Worm (Caenorhabditis elegans): ENCODE data around the gene B0454.8.
A peak's percentile ranks its signal among the peaks of the same experiment; 100 is the strongest.

The B0454.8 gene

ce11 chrII:3076915-3077314 lies 33.7 kb upstream of the B0454.8 start, which contains the start of gene Y25C1A.8 (continued):
- TF ChIP-seq nhr-77 (tag; optimal IDR thresholded peaks at IDR 0.05) (peak; percentile 63), mxl-3 (GFP tag; optimal IDR thresholded peaks at IDR 0.05) (peak; percentile 63), ZK337.2 (GFP tag; IDR thresholded peaks at IDR 0.05) (peak; percentile 61; the same call in 1 of the 2 replicates), zfp-2 (tag; optimal IDR thresholded peaks at IDR 0.05) (peak; percentile 47), tra-1 (GFP tag; IDR thresholded peaks at IDR 0.05) (peak; percentile 55; the same call in 1 of the 2 replicates), ztf-11 (tag; optimal IDR thresholded peaks at IDR 0.05) (no peak), fkh-10 (GFP tag; optimal IDR thresholded peaks at IDR 0.05) (peak; percentile 53), F10B5.3 (tag; optimal IDR thresholded peaks at IDR 0.05) (peak; percentile 87), unc-130 (GFP tag; optimal IDR thresholded peaks at IDR 0.05) (peak; percentile 35), hif-1 (tag; optimal IDR thresholded peaks at IDR 0.05) (peak in 1 of 2 experiments; percentile 79), unc-62 (GFP tag; optimal IDR thresholded peaks at IDR 0.05 in 1 of 2) (peak in 1 of 2 experiments; percentile 92), unc-62 (tag; optimal IDR thresholded peaks at IDR 0.05) (no peak), ceh-44 (GFP tag; IDR thresholded peaks at IDR 0.05) (0 out of 2 replicates have a peak, but pooled peaks have one; percentile 17), mdl-1 (tag; optimal IDR thresholded peaks at IDR 0.05) (peak in 1 of 2 experiments; percentile 69), F49E8.2 (tag; optimal IDR thresholded peaks at IDR 0.05; ENCODE audit: borderline replicate concordance) (peak; percentile 67), pqm-1 (tag; optimal IDR thresholded peaks at IDR 0.05) (peak; percentile 6), snpc-1.2 (GFP tag; IDR thresholded peaks at IDR 0.05) (peak; percentile 66), nhr-41 (GFP tag; IDR thresholded peaks at IDR 0.05) (no peak), F26F4.8 (GFP tag; conservative IDR thresholded peaks at IDR 0.05) (no peak)

DNA sequence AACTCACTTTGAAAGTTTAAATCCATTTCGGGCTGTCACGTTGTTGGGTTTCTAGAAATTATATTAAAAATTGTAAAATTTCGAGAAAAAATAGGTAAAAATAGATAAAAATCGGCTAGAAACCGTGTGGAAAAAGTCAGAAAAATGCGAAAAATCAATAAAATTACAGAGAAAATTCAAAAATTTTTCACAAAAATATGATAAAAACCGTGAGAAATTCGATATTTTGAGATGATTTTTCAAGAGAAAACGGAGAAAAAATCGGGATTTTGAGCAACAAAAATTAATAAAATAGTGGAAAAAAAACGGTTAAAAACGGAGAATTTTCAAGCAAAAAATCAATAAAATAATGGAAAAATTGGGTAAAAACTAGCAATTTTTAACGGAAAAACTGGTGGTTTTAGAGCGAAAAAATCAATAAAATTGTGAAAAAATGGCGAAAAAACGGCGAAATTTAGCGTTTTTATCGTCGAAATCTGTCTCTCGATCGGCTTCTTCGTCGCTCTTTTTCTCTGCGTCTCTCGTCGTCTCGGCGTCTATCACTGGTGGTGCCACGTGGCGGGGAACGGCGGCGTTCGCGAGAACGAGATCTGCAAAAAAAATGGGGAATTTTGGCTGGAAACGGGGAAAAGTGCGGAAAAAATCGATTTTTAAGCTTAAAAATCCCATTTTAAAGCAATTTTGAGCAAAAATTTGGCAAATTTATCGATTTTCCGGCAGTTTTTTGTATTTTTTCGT lies 27.9 kb upstream of the B0454.8 start, which contains the start of gene Y25C1A.7:
Gene Y25C1A.7, minus strand, starts transcription at position 51 of the 738 bp plus-strand sequence.
- TF ChIP-seq tag-97 (GFP tag; IDR thresholded peaks at IDR 0.05) (no peak), Y105C5A.15 (GFP tag; IDR thresholded peaks at IDR 0.05) (no peak), F49E8.2 (tag; optimal IDR thresholded peaks at IDR 0.05; ENCODE audit: borderline replicate concordance) (no peak), mes-2 (tag; optimal IDR thresholded peaks at IDR 0.05; ENCODE audit: poor library complexity, severe bottlenecking) (peak; percentile 35), attf-4 (tag; optimal IDR thresholded peaks at IDR 0.05) (no peak), aha-1 (tag) (no peak), aly-2 (tag; optimal IDR thresholded peaks at IDR 0.05) (no peak)

- TF ChIP-seq ceh-32 (tag; optimal IDR thresholded peaks at IDR 0.05; ENCODE audit: poor library complexity) (no peak), nhr-6 (tag; optimal IDR thresholded peaks at IDR 0.05) (no peak), zip-11 (GFP tag; IDR thresholded peaks at IDR 0.05) (no peak), zip-2 (tag; optimal IDR thresholded peaks at IDR 0.05) (no peak), hif-1 (tag; optimal IDR thresholded peaks at IDR 0.05) (no peak), unc-62 (GFP tag; optimal IDR thresholded peaks at IDR 0.05 in 1 of 2) (no peak), unc-62 (tag; optimal IDR thresholded peaks at IDR 0.05) (no peak), gei-8 (GFP tag; optimal IDR thresholded peaks at IDR 0.05) (no peak), daf-19 (GFP tag; conservative IDR thresholded peaks at IDR 0.05) (no peak), ceh-28 (tag; optimal IDR thresholded peaks at IDR 0.05) (peak; percentile 95)
Measured at ce11 chrII:3070182-3070581, 26.9 kb upstream of the B0454.8 start.

DNA sequence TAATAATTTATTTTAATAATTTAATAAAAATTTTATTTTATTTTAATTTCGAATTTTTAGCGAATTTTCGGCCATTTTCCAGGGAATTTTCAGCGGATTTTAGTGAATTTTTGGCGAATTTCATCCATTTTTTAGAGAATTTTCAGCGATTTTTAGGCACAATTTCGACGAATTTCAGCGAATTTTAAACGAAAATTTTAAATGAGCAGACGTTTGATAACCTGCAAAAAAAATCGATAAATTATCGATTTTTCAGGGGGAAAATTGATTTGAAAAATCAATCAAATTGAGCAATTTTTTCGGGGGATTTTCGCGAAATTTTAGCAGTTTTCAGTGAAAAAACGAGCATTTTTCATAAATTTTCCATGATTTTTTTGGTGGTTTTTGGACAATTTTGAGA lies 25.4 kb upstream of the B0454.8 start:
- TF ChIP-seq aha-1 (tag) (peak; percentile 61), ceh-28 (tag; optimal IDR thresholded peaks at IDR 0.05) (peak; percentile 55), mxl-3 (GFP tag; optimal IDR thresholded peaks at IDR 0.05) (no peak)

DNA sequence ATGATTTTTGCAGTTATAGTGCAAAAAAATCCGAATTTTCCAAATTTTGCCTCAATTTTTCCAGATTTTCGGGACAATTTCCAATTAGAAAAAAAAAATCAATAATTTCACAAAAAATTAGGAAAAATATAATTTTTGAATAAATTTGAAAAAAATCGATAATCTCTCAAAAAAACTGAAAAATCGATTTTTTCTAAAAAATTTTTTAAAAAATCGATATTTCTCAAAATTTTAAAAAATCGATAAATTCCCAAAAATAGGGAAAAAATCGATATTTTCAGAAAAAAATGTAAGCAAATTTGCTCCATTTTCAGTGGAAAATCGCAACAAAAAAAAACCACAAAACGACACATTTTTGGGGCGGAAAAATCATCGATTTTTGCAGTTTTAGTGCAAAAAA lies 24.6 kb upstream of the B0454.8 start:
- TF ChIP-seq aha-1 (tag) (peak; percentile 86), zag-1 (tag; optimal IDR thresholded peaks at IDR 0.05) (no peak)

All from whole organism, L4 larva.